Worm (Caenorhabditis elegans) whole organism, L1 larva: Measurements from ENCODE around the gene eyg-1.

Experiments
- efl-3 ChIP-seq: fragments of 200-800 bp; sonication (Bioruptor generic); optimal IDR thresholded peaks from 2 replicates; lab custom pipeline; 2018; ENCODE audit warnings: mild to moderate bottlenecking, missing genetic modification characterization, missing compliant biosample characterization
- elt-2 ChIP-seq: sonication (generic microtip); optimal IDR thresholded peaks from 2 replicates; lab custom pipeline; 2016; ENCODE audit warnings: missing genetic modification characterization, mild to moderate bottlenecking, inconsistent platforms, missing compliant biosample characterization, missing genetic modification reagents
- hpl-2 ChIP-seq: fragments of 150-350 bp; optimal IDR thresholded peaks from 2 replicates; lab custom pipeline; 2014; ENCODE audit warnings: missing biosample characterization, missing genetic modification reagents, missing genetic modification characterization
- lir-3 ChIP-seq: sonication (generic microtip); optimal IDR thresholded peaks from 2 replicates; lab custom pipeline; 2016; ENCODE audit warnings: mild to moderate bottlenecking, missing genetic modification characterization, moderate library complexity, missing compliant biosample characterization; ENCODE audit not compliant: poor library complexity
- mef-2 ChIP-seq: fragments of 150-350 bp; optimal IDR thresholded peaks from 2 replicates; lab custom pipeline; 2014; ENCODE audit warnings: missing biosample characterization, missing genetic modification characterization
- pax-3 ChIP-seq: fragments of 200-800 bp; sonication (Bioruptor generic); optimal IDR thresholded peaks from 2 replicates; lab custom pipeline; 2018; ENCODE audit warnings: mild to moderate bottlenecking, missing genetic modification characterization, moderate library complexity, missing compliant biosample characterization
- snpc-4 ChIP-seq: fragments of 150-350 bp; optimal IDR thresholded peaks from 2 replicates; lab custom pipeline; 2014; ENCODE audit warnings: missing biosample characterization, missing genetic modification characterization

ce11 chrII:9835958-9836357 is 8.2 kb upstream of the eyg-1 start:
- no peak for TF ChIP-seq mef-2 (tag; lab: Kevin White, UChicago)
- no peak for TF ChIP-seq hpl-2
- no peak for TF ChIP-seq efl-3 (GFP tag; lab: Kevin White, UChicago)
- no peak for TF ChIP-seq elt-2
- no peak for TF ChIP-seq snpc-4 (tag; lab: Kevin White, UChicago)
- TF ChIP-seq lir-3 (tag; lab: Kevin White, UChicago), result no peak
- no peak for TF ChIP-seq pax-3
